Fruit fly (Drosophila melanogaster) S2 (cell line): ENCODE data around the gene SNF4Agamma.

ENCODE experiments used
- CG8478 ChIP-seq: fragments of >200 bp; optimal IDR thresholded peaks from 2 replicates; lab custom pipeline; 2018
- CTCF ChIP-seq, 2 experiments: fragments of >200 bp; optimal IDR thresholded peaks; 2 replicates each; lab custom pipeline; 2018

dm6 chr3R:21101453-21102214 is 38.9 kb upstream of the SNF4Agamma start, which contains the start of the genes CG7044 and Tbc1d22:
- TF ChIP-seq CG8478 (no peak), CTCF (optimal IDR thresholded peaks at IDR 0.05; lab: Kevin White, UChicago) (no peak)
